Worm (Caenorhabditis elegans) whole organism, L3 larva: ENCODE results near the gene F16G10.6.

Source experiments
- aly-2 ChIP-seq: fragments of 150-350 bp; optimal IDR thresholded peaks from 2 replicates; lab custom pipeline; 2014; ENCODE audit warnings: missing biosample characterization, missing genetic modification characterization
- egl-27 ChIP-seq: sonication (generic microtip); optimal IDR thresholded peaks from 4 replicates; lab custom pipeline; 2017; ENCODE audit warnings: missing biosample characterization, missing genetic modification reagents, missing genetic modification characterization
- elt-1 ChIP-seq: fragments of 150-350 bp; optimal IDR thresholded peaks from 2 replicates; lab custom pipeline; 2014; ENCODE audit warnings: missing biosample characterization, missing genetic modification characterization
- lin-15B ChIP-seq: fragments of 150-350 bp; optimal IDR thresholded peaks from 2 replicates; lab custom pipeline; 2014; ENCODE audit warnings: missing biosample characterization, missing genetic modification characterization
- nfya-1 ChIP-seq: sonication (generic microtip); optimal IDR thresholded peaks from 2 replicates; lab custom pipeline; 2017; ENCODE audit warnings: missing genetic modification characterization, mild to moderate bottlenecking, missing compliant biosample characterization, antibody characterized with exemption, moderate library complexity; ENCODE audit not compliant: insufficient read depth
- nhr-11 ChIP-seq: fragments of 150-350 bp; optimal IDR thresholded peaks from 2 replicates; lab custom pipeline; 2014; ENCODE audit warnings: missing biosample characterization, missing genetic modification characterization
- nhr-25 ChIP-seq: sonication (generic microtip); optimal IDR thresholded peaks from 2 replicates; lab custom pipeline; 2017; ENCODE audit warnings: missing biosample characterization, missing genetic modification characterization
- nhr-28 ChIP-seq: fragments of 150-350 bp; optimal IDR thresholded peaks from 2 replicates; lab custom pipeline; 2014; ENCODE audit warnings: missing biosample characterization, missing genetic modification characterization
- pqm-1 ChIP-seq: fragments of 150-350 bp; optimal IDR thresholded peaks from 2 replicates; lab custom pipeline; 2017; ENCODE audit warnings: missing biosample characterization, missing genetic modification characterization, inconsistent platforms
- skn-1 ChIP-seq: fragments of 150-350 bp; optimal IDR thresholded peaks from 2 replicates; lab custom pipeline; 2014; ENCODE audit warnings: missing biosample characterization, missing genetic modification characterization
- ztf-11 ChIP-seq: fragments of 150-350 bp; optimal IDR thresholded peaks from 2 replicates; lab custom pipeline; 2014; ENCODE audit warnings: missing biosample characterization, missing genetic modification characterization

- TF ChIP-seq lin-15B (tag; lab: Kevin White, UChicago) (no peak), aly-2 (tag; lab: Kevin White, UChicago) (no peak), nhr-25 (no peak), skn-1 (tag; lab: Kevin White, UChicago) (no peak), egl-27 (no peak), nfya-1 (no peak), nhr-28 (tag; lab: Kevin White, UChicago) (no peak), ztf-11 (no peak), pqm-1 (tag; lab: Kevin White, UChicago) (no peak), elt-1 (no peak), nhr-11 (tag; lab: Kevin White, UChicago) (no peak)
Observed at ce11 chrII:2332220-2332619, 45.4 kb downstream of the F16G10.6 start, which contains the start of gene F43C11.8.
